Fruit fly (Drosophila melanogaster): Measurements from ENCODE around the gene CG31937.
A peak's percentile ranks its signal among the peaks of the same experiment; 100 is the strongest.

Gene CG31937

dm6 chr2L:1723937-1724591 is 5.6 kb upstream of the CG31937 start, which contains the start of gene Rim2 (continued):
- peak; percentile 41 for TF ChIP-seq CG11504 (tag; optimal IDR thresholded peaks at IDR 0.05)
- no peak for TF ChIP-seq klu (GFP tag; IDR thresholded peaks at IDR 0.05)
- no peak for TF ChIP-seq CG14050 (GFP tag; IDR thresholded peaks at IDR 0.05)
- peak; percentile 98 for TF ChIP-seq CG15601 (tag; optimal IDR thresholded peaks at IDR 0.05)
- no peak for TF ChIP-seq Nf-YA (GFP tag; IDR thresholded peaks at IDR 0.05)
- TF ChIP-seq exex (tag; optimal IDR thresholded peaks at IDR 0.05), result peak; percentile 25
- peak in 1 of 2 experiments; percentile 21 for TF ChIP-seq dpn (GFP tag; optimal IDR thresholded peaks at IDR 0.05)
- no peak for TF ChIP-seq wek (GFP tag; optimal IDR thresholded peaks at IDR 0.05)
- no peak for TF ChIP-seq Fer3 (tag; optimal IDR thresholded peaks at IDR 0.05)
- no peak for TF ChIP-seq CG1024 (GFP tag; IDR thresholded peaks at IDR 0.05)
- no peak for TF ChIP-seq tna (GFP tag; IDR thresholded peaks at IDR 0.05; ENCODE audit: partially characterized antibody)
- no peak for TF ChIP-seq br (optimal IDR thresholded peaks at IDR 0.05)
- TF ChIP-seq D19B (GFP tag; optimal IDR thresholded peaks at IDR 0.05), result no peak
- TF ChIP-seq MTF-1 (GFP tag; optimal IDR thresholded peaks at IDR 0.05; ENCODE audit: borderline replicate concordance), result no peak
- TF ChIP-seq NC2α (GFP tag; optimal IDR thresholded peaks at IDR 0.05), result no peak
- no peak for TF ChIP-seq chif (GFP tag; optimal IDR thresholded peaks at IDR 0.05)
- no peak for TF ChIP-seq CG11398 (GFP tag; optimal IDR thresholded peaks at IDR 0.05)
- no peak for TF ChIP-seq fu2 (GFP tag; optimal IDR thresholded peaks at IDR 0.05)
- TF ChIP-seq CG1832 (GFP tag; optimal IDR thresholded peaks at IDR 0.05), result no peak
- TF ChIP-seq CG34422 (GFP tag; IDR thresholded peaks at IDR 0.05), result 0 out of 3 replicates have a peak, but pooled peaks have one; percentile 6
- TF ChIP-seq CG1603 (tag; optimal IDR thresholded peaks at IDR 0.05), result peak; percentile 66
- TF ChIP-seq dimm (GFP tag; IDR thresholded peaks at IDR 0.05), result no peak
- no peak for TF ChIP-seq dmrt99B (tag; optimal IDR thresholded peaks at IDR 0.05)
- no peak for TF ChIP-seq CG7745 (tag; optimal IDR thresholded peaks at IDR 0.05)
- TF ChIP-seq kni (GFP tag; optimal IDR thresholded peaks at IDR 0.05), result no peak
- TF ChIP-seq Nf-YB (GFP tag; optimal IDR thresholded peaks at IDR 0.05), result no peak
- TF ChIP-seq en (GFP tag; optimal IDR thresholded peaks at IDR 0.05), result no peak
- TF ChIP-seq CG4730 (GFP tag; IDR thresholded peaks at IDR 0.05), result no peak
- no peak for TF ChIP-seq unpg (GFP tag; optimal IDR thresholded peaks at IDR 0.05)
- TF ChIP-seq cas (GFP tag; IDR thresholded peaks at IDR 0.05), result no peak
- peak; percentile 89 for TF ChIP-seq Med (GFP tag)
- no peak for TF ChIP-seq Optix (GFP tag; IDR thresholded peaks at IDR 0.05)
- no peak for TF ChIP-seq CG2678 (tag; optimal IDR thresholded peaks at IDR 0.05)
- TF ChIP-seq chm (GFP tag; IDR thresholded peaks at IDR 0.05), result peak; percentile 68
- no peak for TF ChIP-seq ewg (GFP tag; optimal IDR thresholded peaks at IDR 0.05)
- no peak for TF ChIP-seq run (tag; optimal IDR thresholded peaks at IDR 0.05)
- TF ChIP-seq slou (GFP tag; optimal IDR thresholded peaks at IDR 0.05), result no peak
- 0 out of 2 replicates have a peak, but pooled peaks have one; percentile 26 for TF ChIP-seq sob (GFP tag; IDR thresholded peaks at IDR 0.05)
- TF ChIP-seq stc (GFP tag; IDR thresholded peaks at IDR 0.05), result 0 out of 2 replicates have a peak, but pooled peaks have one; percentile 23
- TF ChIP-seq CG6689 (GFP tag; IDR thresholded peaks at IDR 0.05), result no peak
- no peak for TF ChIP-seq Ssrp (tag; optimal IDR thresholded peaks at IDR 0.05)
- no peak; the same call in 1 of the 2 replicates for TF ChIP-seq Drgx (GFP tag; IDR thresholded peaks at IDR 0.05)
- no peak for TF ChIP-seq kah (GFP tag; optimal IDR thresholded peaks at IDR 0.05)
- no peak for TF ChIP-seq cwo (GFP tag; optimal IDR thresholded peaks at IDR 0.05)
- no peak; the same call in 2 of the 3 replicates for TF ChIP-seq CG11695 (GFP tag; IDR thresholded peaks at IDR 0.05)
- TF ChIP-seq nom (GFP tag; optimal IDR thresholded peaks at IDR 0.05), result no peak
- no peak for TF ChIP-seq CG12155 (GFP tag; optimal IDR thresholded peaks at IDR 0.05)
- no peak for TF ChIP-seq Spps (tag; optimal IDR thresholded peaks at IDR 0.05)
- no peak for TF ChIP-seq Hand (GFP tag; optimal IDR thresholded peaks at IDR 0.05)
- no peak for TF ChIP-seq CG13123 (GFP tag; optimal IDR thresholded peaks at IDR 0.05)

All from whole organism, embryonic.